Worm (Caenorhabditis elegans) whole organism, L3 larva: ENCODE results near the gene cpr-9.

ENCODE experiments used
- R02D3.7 ChIP-seq: fragments of 150-350 bp; optimal IDR thresholded peaks from 2 replicates; lab custom pipeline; 2014; ENCODE audit warnings: missing biosample characterization, missing genetic modification characterization
- ZK546.5 ChIP-seq: sonication (generic microtip); optimal IDR thresholded peaks from 2 replicates; lab custom pipeline; 2017; ENCODE audit warnings: missing biosample characterization, missing genetic modification characterization
- ama-1 ChIP-seq: fragments of 150-350 bp; optimal IDR thresholded peaks from 2 replicates; lab custom pipeline; 2018
- ceh-28 ChIP-seq: fragments of 150-350 bp; optimal IDR thresholded peaks from 2 replicates; lab custom pipeline; 2014; ENCODE audit warnings: missing biosample characterization, missing genetic modification reagents, missing genetic modification characterization
- ceh-82 ChIP-seq: fragments of 150-350 bp; optimal IDR thresholded peaks from 2 replicates; lab custom pipeline; 2014; ENCODE audit warnings: missing biosample characterization, missing genetic modification characterization
- ceh-9 ChIP-seq: sonication (generic microtip); optimal IDR thresholded peaks from 2 replicates; lab custom pipeline; 2018; ENCODE audit warnings: missing biosample characterization, missing genetic modification characterization
- daf-12 ChIP-seq: fragments of 150-350 bp; optimal IDR thresholded peaks from 2 replicates; lab custom pipeline; 2014; ENCODE audit warnings: missing biosample characterization, missing genetic modification reagents, missing genetic modification characterization
- egl-5 ChIP-seq: fragments of 150-350 bp; optimal IDR thresholded peaks from 2 replicates; lab custom pipeline; 2017; ENCODE audit warnings: missing biosample characterization, missing genetic modification reagents, missing genetic modification characterization, inconsistent platforms
- elt-1 ChIP-seq: fragments of 150-350 bp; optimal IDR thresholded peaks from 2 replicates; lab custom pipeline; 2014; ENCODE audit warnings: missing biosample characterization, missing genetic modification characterization
- elt-2 ChIP-seq: sonication (generic microtip); optimal IDR thresholded peaks from 2 replicates; lab custom pipeline; 2016; ENCODE audit warnings: missing genetic modification reagents, mild to moderate bottlenecking, missing genetic modification characterization, missing compliant biosample characterization
- eor-1 ChIP-seq, 2 experiments: fragments of 150-350 bp; optimal IDR thresholded peaks; 2 replicates each; lab custom pipeline; 2014 to 2018; ENCODE audit warnings: missing biosample characterization in 2 of 2, missing genetic modification characterization in 2 of 2
- fkh-10 ChIP-seq: sonication (generic microtip); optimal IDR thresholded peaks from 2 replicates; lab custom pipeline; 2017; ENCODE audit warnings: missing biosample characterization, missing genetic modification reagents, missing genetic modification characterization
- hmg-11 ChIP-seq: sonication (generic microtip); optimal IDR thresholded peaks from 2 replicates; lab custom pipeline; 2016; ENCODE audit warnings: missing genetic modification characterization, missing compliant biosample characterization
- lin-15B ChIP-seq: fragments of 150-350 bp; optimal IDR thresholded peaks from 2 replicates; lab custom pipeline; 2014; ENCODE audit warnings: missing biosample characterization, missing genetic modification characterization
- lin-39 ChIP-seq: fragments of 150-350 bp; optimal IDR thresholded peaks from 2 replicates; lab custom pipeline; 2018; ENCODE audit warnings: missing biosample characterization, missing genetic modification reagents, missing genetic modification characterization
- lsy-12 ChIP-seq: sonication (generic microtip); optimal IDR thresholded peaks from 2 replicates; lab custom pipeline; 2016; ENCODE audit warnings: mild to moderate bottlenecking, missing genetic modification characterization, missing compliant biosample characterization
- mdl-1 ChIP-seq: fragments of 150-350 bp; optimal IDR thresholded peaks from 2 replicates; lab custom pipeline; 2014; ENCODE audit warnings: missing biosample characterization, missing genetic modification characterization
- mml-1 ChIP-seq: fragments of 150-350 bp; sonication (generic microtip); optimal IDR thresholded peaks from 3 replicates; lab custom pipeline; 2014; ENCODE audit warnings: missing biosample characterization, missing genetic modification characterization
- nfya-1 ChIP-seq: sonication (generic microtip); optimal IDR thresholded peaks from 2 replicates; lab custom pipeline; 2017; ENCODE audit warnings: missing genetic modification characterization, mild to moderate bottlenecking, missing compliant biosample characterization, antibody characterized with exemption, moderate library complexity; ENCODE audit not compliant: insufficient read depth
- nhr-11 ChIP-seq: fragments of 150-350 bp; optimal IDR thresholded peaks from 2 replicates; lab custom pipeline; 2014; ENCODE audit warnings: missing biosample characterization, missing genetic modification characterization
- nhr-12 ChIP-seq: fragments of 150-350 bp; optimal IDR thresholded peaks from 2 replicates; lab custom pipeline; 2014; ENCODE audit warnings: missing biosample characterization, missing genetic modification characterization
- nhr-23 ChIP-seq: fragments of 150-350 bp; optimal IDR thresholded peaks from 2 replicates; lab custom pipeline; 2014; ENCODE audit warnings: missing biosample characterization, missing genetic modification reagents, missing genetic modification characterization
- nhr-237 ChIP-seq: fragments of 150-350 bp; optimal IDR thresholded peaks from 2 replicates; lab custom pipeline; 2014; ENCODE audit warnings: missing biosample characterization, missing genetic modification characterization
- nhr-25 ChIP-seq: sonication (generic microtip); optimal IDR thresholded peaks from 2 replicates; lab custom pipeline; 2017; ENCODE audit warnings: missing biosample characterization, missing genetic modification characterization
- nhr-28 ChIP-seq: fragments of 150-350 bp; optimal IDR thresholded peaks from 2 replicates; lab custom pipeline; 2014; ENCODE audit warnings: missing biosample characterization, missing genetic modification characterization
- nhr-43 ChIP-seq: sonication (generic microtip); optimal IDR thresholded peaks from 2 replicates; lab custom pipeline; 2016; ENCODE audit warnings: mild to moderate bottlenecking, missing genetic modification characterization, missing compliant biosample characterization; ENCODE audit not compliant: poor library complexity, severe bottlenecking
- nhr-76 ChIP-seq: fragments of 150-350 bp; sonication (generic microtip); optimal IDR thresholded peaks from 5 replicates; lab custom pipeline; 2014; ENCODE audit warnings: missing biosample characterization, missing genetic modification characterization
- pha-4 ChIP-seq: fragments of 150-350 bp; optimal IDR thresholded peaks from 2 replicates; lab custom pipeline; 2014; ENCODE audit warnings: missing biosample characterization, missing genetic modification reagents, missing genetic modification characterization
- pqm-1 ChIP-seq: fragments of 150-350 bp; optimal IDR thresholded peaks from 2 replicates; lab custom pipeline; 2017; ENCODE audit warnings: missing biosample characterization, missing genetic modification characterization, inconsistent platforms
- sea-2 ChIP-seq: fragments of 150-350 bp; sonication (generic microtip); optimal IDR thresholded peaks from 4 replicates; lab custom pipeline; 2014; ENCODE audit warnings: missing biosample characterization, missing genetic modification reagents, missing genetic modification characterization
- skn-1 ChIP-seq: fragments of 150-350 bp; optimal IDR thresholded peaks from 2 replicates; lab custom pipeline; 2014; ENCODE audit warnings: missing biosample characterization, missing genetic modification characterization
- snpc-4 ChIP-seq: fragments of 150-350 bp; optimal IDR thresholded peaks from 2 replicates; lab custom pipeline; 2014; ENCODE audit warnings: missing biosample characterization, missing genetic modification characterization
- tbx-2 ChIP-seq: sonication (generic microtip); optimal IDR thresholded peaks from 2 replicates; lab custom pipeline; 2016; ENCODE audit warnings: mild to moderate bottlenecking, missing genetic modification characterization, missing compliant biosample characterization
- unc-39 ChIP-seq: sonication (generic microtip); optimal IDR thresholded peaks from 4 replicates; lab custom pipeline; 2017; ENCODE audit warnings: missing biosample characterization, missing genetic modification characterization
- unc-62 ChIP-seq: fragments of 150-350 bp; sonication (generic microtip); optimal IDR thresholded peaks from 4 replicates; lab custom pipeline; 2014; ENCODE audit warnings: missing biosample characterization, missing genetic modification reagents, missing genetic modification characterization
- zag-1 ChIP-seq: fragments of 150-350 bp; optimal IDR thresholded peaks from 2 replicates; lab custom pipeline; 2014; ENCODE audit warnings: missing biosample characterization, missing genetic modification characterization
- ztf-11 ChIP-seq: fragments of 150-350 bp; optimal IDR thresholded peaks from 2 replicates; lab custom pipeline; 2014; ENCODE audit warnings: missing biosample characterization, missing genetic modification characterization
- ztf-4 ChIP-seq: fragments of 150-350 bp; optimal IDR thresholded peaks from 2 replicates; lab custom pipeline; 2014; ENCODE audit warnings: missing biosample characterization, missing genetic modification characterization

Gene cpr-9

ce11 chrV:11979673-11980561, 22.9 kb upstream of the cpr-9 start, which contains the start of gene snr-4 (continued):
- TF ChIP-seq lin-15B (tag; lab: Kevin White, UChicago): peak; percentile 92
- peak; percentile 88 for TF ChIP-seq pha-4 (tag; lab: Kevin White, UChicago)
- peak; percentile 26 for TF ChIP-seq nhr-76 (tag; lab: Kevin White, UChicago)
- peak; percentile 83 for TF ChIP-seq hmg-11 (tag; lab: Kevin White, UChicago)

- peak; percentile 90 for TF ChIP-seq lin-15B (tag; lab: Kevin White, UChicago)
- TF ChIP-seq zag-1: no peak
- TF ChIP-seq snpc-4 (tag; lab: Kevin White, UChicago): peak; percentile 90
- TF ChIP-seq elt-1 (tag; lab: Kevin White, UChicago): peak; percentile 9
- no peak for TF ChIP-seq nhr-28
- no peak for TF ChIP-seq ceh-28 (tag; lab: Kevin White, UChicago)
- TF ChIP-seq ZK546.5 (tag; lab: Kevin White, UChicago): no peak
- peak; percentile 89 for TF ChIP-seq pha-4 (tag; lab: Kevin White, UChicago)
- TF ChIP-seq nfya-1 (tag; lab: Kevin White, UChicago): peak; percentile 84
- peak; percentile 70 for TF ChIP-seq nhr-25 (tag; lab: Kevin White, UChicago)
- peak; percentile 36 for TF ChIP-seq egl-5
- TF ChIP-seq hmg-11 (tag; lab: Kevin White, UChicago): peak; percentile 14
- no peak for TF ChIP-seq eor-1 (tag; optimal IDR thresholded peaks at IDR 0.05; lab: Kevin White, UChicago)
- no peak for TF ChIP-seq mml-1 (tag; lab: Kevin White, UChicago)
- peak; percentile 29 for TF ChIP-seq elt-2
- peak; percentile 5 for TF ChIP-seq nhr-43 (tag; lab: Kevin White, UChicago)
- TF ChIP-seq ztf-4: no peak
- TF ChIP-seq ama-1 (lab: Kevin White, UChicago): no peak
- TF ChIP-seq skn-1 (tag; lab: Kevin White, UChicago): peak; percentile 98
- peak; percentile 45 for TF ChIP-seq lin-39 (tag; lab: Kevin White, UChicago)
- no peak for TF ChIP-seq nhr-237 (tag; lab: Kevin White, UChicago)
- peak; percentile 85 for TF ChIP-seq nhr-23 (tag; lab: Kevin White, UChicago)
- peak; percentile 3 for TF ChIP-seq R02D3.7
Observed at ce11 chrV:11982309-11982708, 20.5 kb upstream of the cpr-9 start, which contains the start of gene rpt-1. rpt-1 (minus strand) TSS chrV:11982397.

ce11 chrV:11985384-11985783, 17.5 kb upstream of the cpr-9 start, which contains the start of gene mans-2:
mans-2 (minus strand) TSS chrV:11985484.
- TF ChIP-seq ceh-9 (tag; lab: Kevin White, UChicago) (no peak), ztf-11 (tag; lab: Kevin White, UChicago) (no peak), zag-1 (no peak), R02D3.7 (no peak), ama-1 (lab: Kevin White, UChicago) (no peak), tbx-2 (tag; lab: Kevin White, UChicago) (no peak), nfya-1 (tag; lab: Kevin White, UChicago) (no peak), egl-5 (no peak), nhr-28 (no peak), sea-2 (GFP tag; lab: Kevin White, UChicago) (no peak), fkh-10 (GFP tag; lab: Kevin White, UChicago) (no peak)

ce11 chrV:11986078-11986869, 16.6 kb upstream of the cpr-9 start:
- no peak for TF ChIP-seq ceh-82 (tag; lab: Kevin White, UChicago)
- no peak for TF ChIP-seq nhr-12 (tag; lab: Kevin White, UChicago)
- TF ChIP-seq pqm-1 (tag; lab: Kevin White, UChicago): peak; percentile 37
- TF ChIP-seq daf-12 (tag; lab: Kevin White, UChicago): no peak
- TF ChIP-seq fkh-10 (GFP tag; lab: Kevin White, UChicago): peak; percentile 83
- no peak for TF ChIP-seq unc-39 (tag; lab: Kevin White, UChicago)
- no peak for TF ChIP-seq unc-62 (GFP tag; lab: Kevin White, UChicago)
- TF ChIP-seq hmg-11 (tag; lab: Kevin White, UChicago): no peak
- TF ChIP-seq sea-2 (GFP tag; lab: Kevin White, UChicago): no peak
- peak; percentile 20 for TF ChIP-seq nhr-23 (tag; lab: Kevin White, UChicago)
- no peak for TF ChIP-seq lsy-12 (tag; lab: Kevin White, UChicago)
- TF ChIP-seq elt-2: peak; percentile 50
- TF ChIP-seq ztf-11 (tag; lab: Kevin White, UChicago): no peak
- no peak for TF ChIP-seq mdl-1 (tag; lab: Kevin White, UChicago)
- TF ChIP-seq ZK546.5 (tag; lab: Kevin White, UChicago): no peak
- no peak for TF ChIP-seq nfya-1 (tag; lab: Kevin White, UChicago)
- TF ChIP-seq nhr-76 (tag; lab: Kevin White, UChicago): no peak
- no peak for TF ChIP-seq ceh-28 (tag; lab: Kevin White, UChicago)
- no peak for TF ChIP-seq nhr-11 (tag; lab: Kevin White, UChicago)
- TF ChIP-seq nhr-28: no peak
- no peak for TF ChIP-seq nhr-237 (tag; lab: Kevin White, UChicago)
